Fruit fly (Drosophila melanogaster): ENCODE data around the gene Rcd-1.

Gene Rcd-1

DNA sequence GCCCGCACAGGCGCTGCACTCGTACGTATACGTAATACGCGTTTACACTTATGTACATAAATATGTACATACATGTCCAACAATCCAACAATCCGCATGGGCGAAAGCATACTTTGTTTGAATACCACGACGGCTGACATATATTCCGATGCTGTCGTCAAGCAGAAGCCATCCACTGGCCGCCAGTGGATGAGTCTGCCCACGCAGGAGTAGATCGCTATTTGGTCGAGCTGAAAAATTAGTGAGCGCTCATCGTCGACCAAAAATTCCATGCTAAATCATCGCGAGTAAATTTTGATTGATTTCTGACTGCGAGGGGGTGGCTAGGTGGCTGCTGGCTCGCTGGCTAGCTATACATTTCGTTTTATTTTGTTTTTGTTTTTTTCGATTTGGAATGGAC lies 36.1 kb upstream of the Rcd-1 start:
- TF ChIP-seq OdsH (GFP tag; optimal IDR thresholded peaks at IDR 0.05) (no peak), fru (GFP tag; optimal IDR thresholded peaks at IDR 0.05) (no peak), ey (GFP tag; optimal IDR thresholded peaks at IDR 0.05) (no peak), Rel (GFP tag; optimal IDR thresholded peaks at IDR 0.05) (no peak), Rel (tag; optimal IDR thresholded peaks at IDR 0.05) (no peak), Jra (GFP tag; optimal IDR thresholded peaks at IDR 0.05) (no peak), HLH106 (tag; optimal IDR thresholded peaks at IDR 0.05) (no peak), tai (GFP tag; optimal IDR thresholded peaks at IDR 0.05) (no peak), rgr (GFP tag; optimal IDR thresholded peaks at IDR 0.05) (no peak), Mio (GFP tag; optimal IDR thresholded peaks at IDR 0.05) (no peak), sv (GFP tag; optimal IDR thresholded peaks at IDR 0.05) (no peak), dl (GFP tag; optimal IDR thresholded peaks at IDR 0.05; ENCODE audit: insufficient read depth in 1 of 2, partially characterized antibody in 2 of 2) (no peak), Hr78 (GFP tag; optimal IDR thresholded peaks at IDR 0.05) (no peak), CrebA (GFP tag; optimal IDR thresholded peaks at IDR 0.05; ENCODE audit: borderline replicate concordance) (no peak), Hr83 (GFP tag; optimal IDR thresholded peaks at IDR 0.05; ENCODE audit: poor library complexity, severe bottlenecking) (no peak), br (GFP tag; optimal IDR thresholded peaks at IDR 0.05) (no peak), foxo (GFP tag; optimal IDR thresholded peaks at IDR 0.05) (no peak), Myc (optimal IDR thresholded peaks at IDR 0.05) (no peak), usp (GFP tag; optimal IDR thresholded peaks at IDR 0.05) (no peak), dmrt93B (GFP tag; optimal IDR thresholded peaks at IDR 0.05) (no peak)

dm6 chrX:19603953-19604352 lies 34.6 kb upstream of the Rcd-1 start:
- TF ChIP-seq sage (GFP tag; optimal IDR thresholded peaks at IDR 0.05) (peak; percentile 62), ey (GFP tag; optimal IDR thresholded peaks at IDR 0.05) (peak; percentile 48), sv (GFP tag; optimal IDR thresholded peaks at IDR 0.05) (peak; percentile 69), psq (GFP tag; optimal IDR thresholded peaks at IDR 0.05) (peak; percentile 31), Myc (optimal IDR thresholded peaks at IDR 0.05) (no peak), dmrt93B (GFP tag; optimal IDR thresholded peaks at IDR 0.05) (peak; percentile 49), br (GFP tag; optimal IDR thresholded peaks at IDR 0.05) (peak; percentile 46), brk (GFP tag; optimal IDR thresholded peaks at IDR 0.05) (no peak), rgr (GFP tag; optimal IDR thresholded peaks at IDR 0.05) (peak; percentile 43), foxo (GFP tag; optimal IDR thresholded peaks at IDR 0.05) (peak in 1 of 2 experiments; percentile 83), h (GFP tag; optimal IDR thresholded peaks at IDR 0.05) (peak; percentile 76), tai (GFP tag; optimal IDR thresholded peaks at IDR 0.05) (no peak), CG32264 (GFP tag; optimal IDR thresholded peaks at IDR 0.05) (no peak), HLH106 (tag; optimal IDR thresholded peaks at IDR 0.05) (peak; percentile 71), CrebA (GFP tag; optimal IDR thresholded peaks at IDR 0.05; ENCODE audit: borderline replicate concordance) (no peak), Vsx2 (GFP tag; optimal IDR thresholded peaks at IDR 0.05; ENCODE audit: partially characterized antibody) (no peak), Hr83 (GFP tag; optimal IDR thresholded peaks at IDR 0.05; ENCODE audit: poor library complexity, severe bottlenecking) (no peak), lola (GFP tag; optimal IDR thresholded peaks at IDR 0.05) (no peak), OdsH (GFP tag; optimal IDR thresholded peaks at IDR 0.05) (peak; percentile 59), pan (optimal IDR thresholded peaks at IDR 0.05) (no peak), GATAd (GFP tag; optimal IDR thresholded peaks at IDR 0.05) (no peak), Rel (GFP tag; optimal IDR thresholded peaks at IDR 0.05) (peak; percentile 13), Rel (tag; optimal IDR thresholded peaks at IDR 0.05) (no peak), CG9705 (GFP tag; optimal IDR thresholded peaks at IDR 0.05) (no peak), N (GFP tag; optimal IDR thresholded peaks at IDR 0.05) (no peak), fru (GFP tag; optimal IDR thresholded peaks at IDR 0.05) (peak; percentile 69), Hnf4 (GFP tag; optimal IDR thresholded peaks at IDR 0.05) (peak; percentile 32), Hr78 (GFP tag; optimal IDR thresholded peaks at IDR 0.05) (no peak), Sp1 (GFP tag; optimal IDR thresholded peaks at IDR 0.05) (peak; percentile 30), usp (GFP tag; optimal IDR thresholded peaks at IDR 0.05) (no peak), jim (GFP tag; optimal IDR thresholded peaks at IDR 0.05) (no peak)

- TF ChIP-seq Rel (GFP tag; optimal IDR thresholded peaks at IDR 0.05) (no peak), Rel (tag; optimal IDR thresholded peaks at IDR 0.05) (peak; percentile 60), rgr (GFP tag; optimal IDR thresholded peaks at IDR 0.05) (peak; percentile 45), Hnf4 (GFP tag; optimal IDR thresholded peaks at IDR 0.05) (peak; percentile 63), foxo (GFP tag; optimal IDR thresholded peaks at IDR 0.05) (peak in 1 of 2 experiments; percentile 25), HLH106 (tag; optimal IDR thresholded peaks at IDR 0.05) (no peak), dl (GFP tag; optimal IDR thresholded peaks at IDR 0.05; ENCODE audit: insufficient read depth in 1 of 2, partially characterized antibody in 2 of 2) (peak in 1 of 2 experiments; percentile 21), Hr78 (GFP tag; optimal IDR thresholded peaks at IDR 0.05) (no peak), OdsH (GFP tag; optimal IDR thresholded peaks at IDR 0.05) (peak; percentile 35), usp (GFP tag; optimal IDR thresholded peaks at IDR 0.05) (no peak), fru (GFP tag; optimal IDR thresholded peaks at IDR 0.05) (peak; percentile 38), Sp1 (GFP tag; optimal IDR thresholded peaks at IDR 0.05) (peak; percentile 37), Mio (GFP tag; optimal IDR thresholded peaks at IDR 0.05) (no peak), brk (GFP tag; optimal IDR thresholded peaks at IDR 0.05) (no peak), Dif (GFP tag; optimal IDR thresholded peaks at IDR 0.05; ENCODE audit: partially characterized antibody) (peak; percentile 11), psq (GFP tag; optimal IDR thresholded peaks at IDR 0.05) (peak; percentile 43), h (GFP tag; optimal IDR thresholded peaks at IDR 0.05) (peak; percentile 52), woc (GFP tag; optimal IDR thresholded peaks at IDR 0.05) (no peak), br (GFP tag; optimal IDR thresholded peaks at IDR 0.05) (peak; percentile 39)
Measured at dm6 chrX:19604997-19605396, 33.6 kb upstream of the Rcd-1 start, which contains the start of gene CG14207. Gene CG14207 (plus strand): TSS chrX:19605199.

All from whole organism, wandering third instar larva.